Worm (Caenorhabditis elegans): ENCODE measurements around the gene F57A8.6.

DNA sequence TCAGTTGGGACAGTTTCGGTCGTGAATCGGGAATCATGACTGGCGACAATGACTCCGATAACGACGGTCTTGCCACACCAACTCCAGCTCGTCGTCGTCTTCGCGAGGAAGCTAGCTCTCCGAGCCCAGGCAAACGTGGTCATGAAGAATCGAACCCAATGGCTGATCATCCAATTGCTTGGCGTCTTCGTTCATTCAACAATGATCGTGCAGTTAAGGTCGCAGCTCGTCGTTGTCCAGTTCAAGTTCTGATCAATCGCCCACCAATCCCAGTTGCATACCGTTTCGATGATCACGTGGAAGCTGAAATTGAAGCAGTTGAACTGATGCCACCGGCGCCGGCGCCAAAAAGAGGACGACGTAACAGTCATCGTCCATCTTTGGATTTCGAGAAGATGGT, 26.5 kb downstream of the F57A8.6 start:
- TF ChIP-seq nhr-11 (tag; optimal IDR thresholded peaks at IDR 0.05) (no peak), F44E2.7 (GFP tag; IDR thresholded peaks at IDR 0.05) (no peak), lin-13 (GFP tag; optimal IDR thresholded peaks at IDR 0.05) (no peak), R02D3.7 (tag; optimal IDR thresholded peaks at IDR 0.05) (no peak), nhr-41 (GFP tag; IDR thresholded peaks at IDR 0.05) (no peak), egl-27 (tag; optimal IDR thresholded peaks at IDR 0.05) (no peak), ceh-20 (GFP tag; IDR thresholded peaks at IDR 0.05) (no peak), pqm-1 (tag; optimal IDR thresholded peaks at IDR 0.05) (no peak)

Measured in whole organism, L4 larva.